Worm (Caenorhabditis elegans) whole organism, young adult: Measurements from ENCODE around the gene D1086.2.

ENCODE experiments used
- F49E8.2 ChIP-seq: sonication (generic microtip); optimal IDR thresholded peaks from 3 replicates; lab custom pipeline; 2017; ENCODE audit warnings: missing genetic modification characterization, mild to moderate bottlenecking, missing compliant biosample characterization, antibody characterized with exemption, moderate library complexity; ENCODE audit not compliant: insufficient read depth
- Y79H2A.3 ChIP-seq: fragments of 200-800 bp; sonication (Bioruptor generic); conservative IDR thresholded peaks from 2 replicates; pipeline ENCODE4 v1.3.6; 2022; ENCODE audit warnings: missing genetic modification reagents, missing genetic modification characterization, missing compliant biosample characterization
- cebp-1 ChIP-seq, 2 experiments: fragments of 200-800 bp in 1 of 2; sonication (Bioruptor generic) in 1 of 2; sonication (generic microtip) in 1 of 2; IDR thresholded peaks in 1 of 2; optimal IDR thresholded peaks in 1 of 2; 2 replicates each; pipeline versions ENCODE4 v1.3.6 to Lab custom; 2017 to 2022; ENCODE audit warnings: missing compliant biosample characterization in 2 of 2, missing genetic modification characterization in 2 of 2, mild to moderate bottlenecking in 1 of 2, missing genetic modification reagents in 1 of 2, moderate library complexity in 1 of 2
- hrde-1 ChIP-seq: sonication (generic microtip); optimal IDR thresholded peaks from 2 replicates; lab custom pipeline; 2016; ENCODE audit warnings: missing genetic modification characterization, mild to moderate bottlenecking, missing compliant biosample characterization, moderate library complexity, missing genotype, missing genetic modification reagents, borderline replicate concordance
- pha-4 ChIP-seq: fragments of 150-350 bp; sonication (generic microtip); optimal IDR thresholded peaks from 2 replicates; lab custom pipeline; 2014; ENCODE audit warnings: missing biosample characterization, missing genetic modification reagents, missing genetic modification characterization
- ztf-26 ChIP-seq: sonication (generic microtip); optimal IDR thresholded peaks from 2 replicates; lab custom pipeline; 2017; ENCODE audit warnings: missing genetic modification characterization, missing compliant biosample characterization

DNA sequence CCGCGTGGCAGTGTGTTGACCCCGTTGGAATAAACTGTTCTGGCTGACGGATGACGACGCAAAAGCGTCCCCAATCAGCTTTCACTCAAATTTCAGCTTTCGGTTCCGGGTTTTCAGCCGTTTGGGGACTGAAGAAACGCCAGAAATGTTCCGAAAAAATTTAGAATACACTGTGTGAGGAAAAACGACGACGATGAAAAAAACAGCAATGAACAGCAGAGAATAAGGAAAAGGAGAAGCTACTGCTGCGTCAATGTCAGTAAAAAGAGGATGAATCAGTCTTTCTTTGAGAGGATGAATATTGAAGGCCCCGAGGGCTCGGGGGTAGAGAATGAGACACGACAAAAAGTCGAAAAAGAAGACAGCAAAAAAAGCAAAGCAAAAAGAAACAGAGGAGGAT is 30.4 kb upstream of the D1086.2 start:
- no peak for TF ChIP-seq pha-4
- no peak for TF ChIP-seq F49E8.2
- TF ChIP-seq ztf-26, result no peak
- TF ChIP-seq Y79H2A.3, result no peak
- TF ChIP-seq hrde-1 (tag; lab: Kevin White, UChicago), result no peak
- no peak for TF ChIP-seq cebp-1 (GFP tag; IDR thresholded peaks at IDR 0.05; lab: Robert Waterston, UW)
- no peak for TF ChIP-seq cebp-1 (tag; optimal IDR thresholded peaks at IDR 0.05; lab: Kevin White, UChicago)
